Worm (Caenorhabditis elegans) whole organism, midembryonic: ENCODE results near the gene his-69.
A peak's percentile ranks its signal among the peaks of the same experiment; 100 is the strongest.

Source experiments
- T22C8.4 ChIP-seq: fragments of 200-800 bp; sonication (Bioruptor generic); IDR thresholded peaks from 2 replicates; pipeline ENCODE4 v1.3.6; 2022; ENCODE audit warnings: missing genetic modification characterization, missing compliant biosample characterization
- cog-1 ChIP-seq: sonication (generic microtip); optimal IDR thresholded peaks from 2 replicates; lab custom pipeline; 2016; ENCODE audit warnings: missing genetic modification characterization, missing compliant biosample characterization
- flt-1 ChIP-seq: fragments of 200-800 bp; sonication (Bioruptor generic); IDR thresholded peaks from 2 replicates; pipeline ENCODE4 v1.3.6; 2022; ENCODE audit warnings: missing genetic modification characterization, missing compliant biosample characterization
- klf-2 ChIP-seq: fragments of 200-800 bp; sonication (Bioruptor generic); conservative IDR thresholded peaks from 2 replicates; pipeline ENCODE4 v1.3.6; 2022; ENCODE audit warnings: missing genetic modification reagents, missing genetic modification characterization, missing compliant biosample characterization
- med-1 ChIP-seq: sonication (generic microtip); optimal IDR thresholded peaks from 2 replicates; lab custom pipeline; 2017; ENCODE audit warnings: missing genetic modification characterization, mild to moderate bottlenecking, missing compliant biosample characterization, antibody characterized with exemption, missing genetic modification reagents; ENCODE audit not compliant: insufficient read depth
- ref-1 ChIP-seq: fragments of 200-800 bp; sonication (Bioruptor generic); conservative IDR thresholded peaks from 2 replicates; pipeline ENCODE4 v1.3.6; 2022; ENCODE audit warnings: missing genetic modification reagents, missing genetic modification characterization, missing compliant biosample characterization
- tab-1 ChIP-seq: fragments of 200-800 bp; sonication (Bioruptor generic); IDR thresholded peaks from 2 replicates; pipeline ENCODE4 v1.3.6; 2022; ENCODE audit warnings: missing genetic modification characterization, missing compliant biosample characterization
- ztf-23 ChIP-seq: fragments of 200-800 bp; sonication (Bioruptor generic); IDR thresholded peaks from 2 replicates; pipeline ENCODE4 v1.3.6; 2022; ENCODE audit warnings: missing genetic modification reagents, missing genetic modification characterization, missing compliant biosample characterization
- ztf-29 ChIP-seq: fragments of 200-800 bp; sonication (Bioruptor generic); IDR thresholded peaks from 2 replicates; pipeline ENCODE4 v1.3.6; 2022; ENCODE audit warnings: missing genetic modification reagents, missing genetic modification characterization, missing compliant biosample characterization

The his-69 gene

DNA sequence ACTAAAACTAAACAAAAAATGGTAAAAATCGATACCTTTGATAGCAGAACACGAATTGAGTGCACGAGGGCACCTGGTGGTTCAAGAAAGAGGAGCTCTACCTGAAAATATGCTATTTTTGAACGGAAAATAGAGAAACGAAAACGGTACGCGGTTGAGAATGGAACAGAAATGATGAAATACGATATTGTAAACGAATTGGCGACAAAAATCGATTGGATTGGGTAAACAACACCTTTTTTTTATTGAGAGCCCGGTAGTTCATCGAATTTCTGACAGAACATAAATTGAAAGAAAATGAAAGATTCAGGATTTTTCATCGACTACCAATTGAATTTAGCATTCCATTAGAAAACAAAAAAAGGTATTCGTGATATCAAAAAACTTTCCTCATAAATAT, 28.0 kb upstream of the his-69 start, which contains the start of gene kin-19:
Gene kin-19, minus strand, starts transcription at position 101 of the 400 bp plus-strand sequence.
- TF ChIP-seq klf-2 (GFP tag; lab: Robert Waterston, UW) (no peak), flt-1 (GFP tag; lab: Robert Waterston, UW) (no peak), ztf-23 (GFP tag; lab: Robert Waterston, UW) (no peak), tab-1 (GFP tag; lab: Robert Waterston, UW) (no peak), ref-1 (GFP tag; lab: Robert Waterston, UW) (no peak), T22C8.4 (GFP tag; lab: Robert Waterston, UW) (no peak), ztf-29 (no peak), cog-1 (tag; lab: Kevin White, UChicago) (no peak), med-1 (no peak)

ce11 chrIII:4085657-4086056, 27.1 kb upstream of the his-69 start:
- TF ChIP-seq T22C8.4 (GFP tag; lab: Robert Waterston, UW) (no peak), ztf-29 (no peak), klf-2 (GFP tag; lab: Robert Waterston, UW) (no peak), ztf-23 (GFP tag; lab: Robert Waterston, UW) (no peak), ref-1 (GFP tag; lab: Robert Waterston, UW) (no peak), med-1 (no peak), tab-1 (GFP tag; lab: Robert Waterston, UW) (no peak), cog-1 (tag; lab: Kevin White, UChicago) (no peak)

DNA sequence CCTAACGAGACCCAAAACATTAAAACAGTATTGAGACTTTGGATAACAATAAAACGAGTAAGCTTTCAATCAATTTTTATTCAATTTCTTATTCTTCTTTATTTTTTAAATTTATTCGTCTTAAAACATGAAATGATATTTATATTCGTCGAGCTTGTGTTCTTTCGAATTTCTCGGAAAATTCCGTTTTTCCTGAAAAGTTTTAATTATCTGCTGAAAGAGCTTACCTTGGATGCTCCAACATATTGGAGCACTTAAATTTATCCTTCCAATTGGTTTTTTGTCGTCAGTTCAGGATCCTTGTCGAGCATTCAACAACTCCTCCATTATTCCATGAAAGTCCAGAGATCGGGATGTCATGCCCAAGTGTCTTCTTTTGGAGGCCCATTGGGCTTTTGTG, 24.9 kb upstream of the his-69 start:
- TF ChIP-seq ztf-29 = no peak
- no peak for TF ChIP-seq tab-1 (GFP tag; lab: Robert Waterston, UW)

DNA sequence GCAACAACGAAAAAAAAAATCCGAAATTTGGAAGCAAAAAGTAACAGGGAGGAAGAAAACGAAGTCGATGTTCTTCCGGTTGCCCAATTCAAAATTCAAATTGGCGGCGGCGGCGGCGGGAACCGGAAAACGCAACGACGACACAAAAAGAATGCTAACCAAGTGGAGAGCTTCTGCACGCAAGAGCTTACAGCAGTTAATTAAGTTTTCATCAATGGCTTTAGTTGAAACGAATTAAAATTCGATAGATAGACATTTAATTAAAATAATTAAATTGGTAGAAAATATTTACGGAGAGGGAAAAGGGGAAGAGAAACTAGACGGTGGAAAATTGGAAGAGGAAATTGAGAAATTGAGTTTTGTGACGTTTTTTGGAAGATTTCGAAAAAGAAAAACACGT, 11.7 kb upstream of the his-69 start:
- TF ChIP-seq flt-1 (GFP tag; lab: Robert Waterston, UW) (no peak), ztf-23 (GFP tag; lab: Robert Waterston, UW) (no peak), cog-1 (tag; lab: Kevin White, UChicago) (no peak), tab-1 (GFP tag; lab: Robert Waterston, UW) (no peak), T22C8.4 (GFP tag; lab: Robert Waterston, UW) (no peak), ref-1 (GFP tag; lab: Robert Waterston, UW) (no peak)

ce11 chrIII:4068120-4068519, 9.6 kb upstream of the his-69 start:
- no peak for TF ChIP-seq T22C8.4 (GFP tag; lab: Robert Waterston, UW)
- TF ChIP-seq ref-1 (GFP tag; lab: Robert Waterston, UW) = no peak
- TF ChIP-seq cog-1 (tag; lab: Kevin White, UChicago) = no peak
- TF ChIP-seq klf-2 (GFP tag; lab: Robert Waterston, UW) = no peak

- TF ChIP-seq cog-1 (tag; lab: Kevin White, UChicago) = no peak
- TF ChIP-seq klf-2 (GFP tag; lab: Robert Waterston, UW) = no peak
- TF ChIP-seq med-1 = no peak
- TF ChIP-seq ztf-29 = no peak
- no peak for TF ChIP-seq flt-1 (GFP tag; lab: Robert Waterston, UW)
- no peak for TF ChIP-seq ztf-23 (GFP tag; lab: Robert Waterston, UW)
- TF ChIP-seq tab-1 (GFP tag; lab: Robert Waterston, UW) = no peak
- no peak for TF ChIP-seq ref-1 (GFP tag; lab: Robert Waterston, UW)
- no peak for TF ChIP-seq T22C8.4 (GFP tag; lab: Robert Waterston, UW)
Observed at ce11 chrIII:4066333-4066732, 7.8 kb upstream of the his-69 start, which contains the start of gene unc-79. unc-79 (plus strand) TSS chrIII:4066633.

DNA sequence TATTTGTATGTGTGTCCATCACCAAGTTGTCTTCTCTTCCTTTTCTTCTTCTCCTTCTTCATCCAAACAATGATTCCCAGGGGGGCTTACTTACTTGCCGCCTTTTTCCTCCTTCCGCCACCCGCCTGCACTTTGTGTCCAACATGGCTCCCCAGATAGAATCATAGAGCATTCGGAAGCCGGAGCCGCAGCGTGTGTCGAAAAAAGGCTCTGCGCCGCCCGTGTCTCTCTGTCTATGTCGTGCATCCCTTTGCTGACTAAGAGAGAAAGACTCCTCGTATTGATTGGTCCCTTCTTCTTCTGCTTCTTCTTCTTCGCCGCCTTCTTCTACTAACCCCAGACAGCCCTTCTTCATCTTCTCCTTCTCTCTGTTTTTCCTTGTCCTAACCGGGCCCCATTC, 5.2 kb upstream of the his-69 start:
- TF ChIP-seq T22C8.4 (GFP tag; lab: Robert Waterston, UW) (no peak), med-1 (no peak), ztf-23 (GFP tag; lab: Robert Waterston, UW) (no peak), cog-1 (tag; lab: Kevin White, UChicago) (no peak), ref-1 (GFP tag; lab: Robert Waterston, UW) (no peak), flt-1 (GFP tag; lab: Robert Waterston, UW) (no peak), tab-1 (GFP tag; lab: Robert Waterston, UW) (0 out of 2 replicates have a peak, but pooled peaks have one; percentile 39)

- peak; percentile 5; the same call in 1 of the 2 replicates for TF ChIP-seq ztf-29
Observed at ce11 chrIII:4060856-4061383, 2.4 kb upstream of the his-69 start.

ce11 chrIII:4060019-4060418, 1.5 kb upstream of the his-69 start, which contains the start of gene his-70:
his-70 (minus strand) TSS chrIII:4060119.
- TF ChIP-seq T22C8.4 (GFP tag; lab: Robert Waterston, UW) = no peak
- TF ChIP-seq tab-1 (GFP tag; lab: Robert Waterston, UW) = no peak
- no peak for TF ChIP-seq ref-1 (GFP tag; lab: Robert Waterston, UW)
- no peak for TF ChIP-seq ztf-23 (GFP tag; lab: Robert Waterston, UW)
- no peak for TF ChIP-seq flt-1 (GFP tag; lab: Robert Waterston, UW)
- TF ChIP-seq med-1 = no peak
- TF ChIP-seq klf-2 (GFP tag; lab: Robert Waterston, UW) = no peak
- no peak for TF ChIP-seq cog-1 (tag; lab: Kevin White, UChicago)
- TF ChIP-seq ztf-29 = no peak

ce11 chrIII:4057894-4058293, 649 bp downstream of the his-69 start, which contains the start of gene rcq-5:
rcq-5 (minus strand) TSS chrIII:4057976.
- no peak for TF ChIP-seq cog-1 (tag; lab: Kevin White, UChicago)
- no peak for TF ChIP-seq klf-2 (GFP tag; lab: Robert Waterston, UW)
- TF ChIP-seq flt-1 (GFP tag; lab: Robert Waterston, UW) = no peak
- no peak for TF ChIP-seq ztf-29
- TF ChIP-seq ref-1 (GFP tag; lab: Robert Waterston, UW) = no peak
